Worm (Caenorhabditis elegans) whole organism, L3 larva: ENCODE measurements around the gene D2045.5.

Source experiments
- R02D3.7 ChIP-seq: fragments of 150-350 bp; optimal IDR thresholded peaks from 2 replicates; lab custom pipeline; 2014; ENCODE audit warnings: missing biosample characterization, missing genetic modification characterization
- ZK546.5 ChIP-seq: sonication (generic microtip); optimal IDR thresholded peaks from 2 replicates; lab custom pipeline; 2017; ENCODE audit warnings: missing biosample characterization, missing genetic modification characterization
- aly-2 ChIP-seq: fragments of 150-350 bp; optimal IDR thresholded peaks from 2 replicates; lab custom pipeline; 2014; ENCODE audit warnings: missing biosample characterization, missing genetic modification characterization
- ama-1 ChIP-seq: fragments of 150-350 bp; optimal IDR thresholded peaks from 2 replicates; lab custom pipeline; 2018
- ceh-16 ChIP-seq: sonication (generic microtip); optimal IDR thresholded peaks from 2 replicates; lab custom pipeline; 2017; ENCODE audit warnings: missing biosample characterization, missing genetic modification characterization
- ceh-28 ChIP-seq: fragments of 150-350 bp; optimal IDR thresholded peaks from 2 replicates; lab custom pipeline; 2014; ENCODE audit warnings: missing biosample characterization, missing genetic modification reagents, missing genetic modification characterization
- ceh-82 ChIP-seq: fragments of 150-350 bp; optimal IDR thresholded peaks from 2 replicates; lab custom pipeline; 2014; ENCODE audit warnings: missing biosample characterization, missing genetic modification characterization
- ceh-9 ChIP-seq: sonication (generic microtip); optimal IDR thresholded peaks from 2 replicates; lab custom pipeline; 2018; ENCODE audit warnings: missing biosample characterization, missing genetic modification characterization
- daf-12 ChIP-seq: fragments of 150-350 bp; optimal IDR thresholded peaks from 2 replicates; lab custom pipeline; 2014; ENCODE audit warnings: missing biosample characterization, missing genetic modification reagents, missing genetic modification characterization
- egl-27 ChIP-seq: sonication (generic microtip); optimal IDR thresholded peaks from 4 replicates; lab custom pipeline; 2017; ENCODE audit warnings: missing biosample characterization, missing genetic modification reagents, missing genetic modification characterization
- egl-5 ChIP-seq: fragments of 150-350 bp; optimal IDR thresholded peaks from 2 replicates; lab custom pipeline; 2017; ENCODE audit warnings: missing biosample characterization, missing genetic modification reagents, missing genetic modification characterization, inconsistent platforms
- elt-2 ChIP-seq: sonication (generic microtip); optimal IDR thresholded peaks from 2 replicates; lab custom pipeline; 2016; ENCODE audit warnings: missing genetic modification reagents, mild to moderate bottlenecking, missing genetic modification characterization, missing compliant biosample characterization
- elt-3 ChIP-seq, 3 experiments: fragments of 150-350 bp in 1 of 3; sonication (generic microtip) in 2 of 3; optimal IDR thresholded peaks; 2 replicates in 2 of 3; 4 replicates in 1 of 3; lab custom pipeline; 2014 to 2017; ENCODE audit warnings: missing biosample characterization in 3 of 3, missing genetic modification characterization in 3 of 3
- fkh-10 ChIP-seq: sonication (generic microtip); optimal IDR thresholded peaks from 2 replicates; lab custom pipeline; 2017; ENCODE audit warnings: missing biosample characterization, missing genetic modification reagents, missing genetic modification characterization
- fkh-2 ChIP-seq: fragments of 150-350 bp; optimal IDR thresholded peaks from 2 replicates; lab custom pipeline; 2014; ENCODE audit warnings: missing biosample characterization, missing genetic modification reagents, missing genetic modification characterization
- fos-1 ChIP-seq: fragments of 150-350 bp; optimal IDR thresholded peaks from 2 replicates; lab custom pipeline; 2014; ENCODE audit warnings: missing biosample characterization, missing genetic modification characterization
- hmg-11 ChIP-seq: sonication (generic microtip); optimal IDR thresholded peaks from 2 replicates; lab custom pipeline; 2016; ENCODE audit warnings: missing genetic modification characterization, missing compliant biosample characterization
- jun-1 ChIP-seq: fragments of 150-350 bp; optimal IDR thresholded peaks from 2 replicates; lab custom pipeline; 2014; ENCODE audit warnings: missing biosample characterization, missing genetic modification reagents, missing genetic modification characterization
- lin-15B ChIP-seq: fragments of 150-350 bp; optimal IDR thresholded peaks from 2 replicates; lab custom pipeline; 2014; ENCODE audit warnings: missing biosample characterization, missing genetic modification characterization
- lin-39 ChIP-seq: fragments of 150-350 bp; optimal IDR thresholded peaks from 2 replicates; lab custom pipeline; 2018; ENCODE audit warnings: missing biosample characterization, missing genetic modification reagents, missing genetic modification characterization
- lsy-12 ChIP-seq: sonication (generic microtip); optimal IDR thresholded peaks from 2 replicates; lab custom pipeline; 2016; ENCODE audit warnings: mild to moderate bottlenecking, missing genetic modification characterization, missing compliant biosample characterization
- mdl-1 ChIP-seq: fragments of 150-350 bp; optimal IDR thresholded peaks from 2 replicates; lab custom pipeline; 2014; ENCODE audit warnings: missing biosample characterization, missing genetic modification characterization
- mml-1 ChIP-seq: fragments of 150-350 bp; sonication (generic microtip); optimal IDR thresholded peaks from 3 replicates; lab custom pipeline; 2014; ENCODE audit warnings: missing biosample characterization, missing genetic modification characterization
- nfya-1 ChIP-seq: sonication (generic microtip); optimal IDR thresholded peaks from 2 replicates; lab custom pipeline; 2017; ENCODE audit warnings: missing genetic modification characterization, mild to moderate bottlenecking, missing compliant biosample characterization, antibody characterized with exemption, moderate library complexity; ENCODE audit not compliant: insufficient read depth
- nhr-11 ChIP-seq: fragments of 150-350 bp; optimal IDR thresholded peaks from 2 replicates; lab custom pipeline; 2014; ENCODE audit warnings: missing biosample characterization, missing genetic modification characterization
- nhr-12 ChIP-seq: fragments of 150-350 bp; optimal IDR thresholded peaks from 2 replicates; lab custom pipeline; 2014; ENCODE audit warnings: missing biosample characterization, missing genetic modification characterization
- nhr-25 ChIP-seq: sonication (generic microtip); optimal IDR thresholded peaks from 2 replicates; lab custom pipeline; 2017; ENCODE audit warnings: missing biosample characterization, missing genetic modification characterization
- nhr-28 ChIP-seq: fragments of 150-350 bp; optimal IDR thresholded peaks from 2 replicates; lab custom pipeline; 2014; ENCODE audit warnings: missing biosample characterization, missing genetic modification characterization
- nhr-43 ChIP-seq: sonication (generic microtip); optimal IDR thresholded peaks from 2 replicates; lab custom pipeline; 2016; ENCODE audit warnings: mild to moderate bottlenecking, missing genetic modification characterization, missing compliant biosample characterization; ENCODE audit not compliant: poor library complexity, severe bottlenecking
- nhr-76 ChIP-seq: fragments of 150-350 bp; sonication (generic microtip); optimal IDR thresholded peaks from 5 replicates; lab custom pipeline; 2014; ENCODE audit warnings: missing biosample characterization, missing genetic modification characterization
- nhr-77 ChIP-seq: fragments of 150-350 bp; optimal IDR thresholded peaks from 2 replicates; lab custom pipeline; 2014; ENCODE audit warnings: missing biosample characterization, missing genetic modification characterization
- pha-4 ChIP-seq: fragments of 150-350 bp; optimal IDR thresholded peaks from 2 replicates; lab custom pipeline; 2014; ENCODE audit warnings: missing biosample characterization, missing genetic modification reagents, missing genetic modification characterization
- pqm-1 ChIP-seq: fragments of 150-350 bp; optimal IDR thresholded peaks from 2 replicates; lab custom pipeline; 2017; ENCODE audit warnings: missing biosample characterization, missing genetic modification characterization, inconsistent platforms
- sea-2 ChIP-seq: fragments of 150-350 bp; sonication (generic microtip); optimal IDR thresholded peaks from 4 replicates; lab custom pipeline; 2014; ENCODE audit warnings: missing biosample characterization, missing genetic modification reagents, missing genetic modification characterization
- skn-1 ChIP-seq: fragments of 150-350 bp; optimal IDR thresholded peaks from 2 replicates; lab custom pipeline; 2014; ENCODE audit warnings: missing biosample characterization, missing genetic modification characterization
- snpc-4 ChIP-seq: fragments of 150-350 bp; optimal IDR thresholded peaks from 2 replicates; lab custom pipeline; 2014; ENCODE audit warnings: missing biosample characterization, missing genetic modification characterization
- tbx-2 ChIP-seq: sonication (generic microtip); optimal IDR thresholded peaks from 2 replicates; lab custom pipeline; 2016; ENCODE audit warnings: mild to moderate bottlenecking, missing genetic modification characterization, missing compliant biosample characterization
- unc-39 ChIP-seq: sonication (generic microtip); optimal IDR thresholded peaks from 4 replicates; lab custom pipeline; 2017; ENCODE audit warnings: missing biosample characterization, missing genetic modification characterization
- unc-62 ChIP-seq: fragments of 150-350 bp; sonication (generic microtip); optimal IDR thresholded peaks from 4 replicates; lab custom pipeline; 2014; ENCODE audit warnings: missing biosample characterization, missing genetic modification reagents, missing genetic modification characterization
- zag-1 ChIP-seq: fragments of 150-350 bp; optimal IDR thresholded peaks from 2 replicates; lab custom pipeline; 2014; ENCODE audit warnings: missing biosample characterization, missing genetic modification characterization
- ztf-11 ChIP-seq: fragments of 150-350 bp; optimal IDR thresholded peaks from 2 replicates; lab custom pipeline; 2014; ENCODE audit warnings: missing biosample characterization, missing genetic modification characterization
- ztf-4 ChIP-seq: fragments of 150-350 bp; optimal IDR thresholded peaks from 2 replicates; lab custom pipeline; 2014; ENCODE audit warnings: missing biosample characterization, missing genetic modification characterization

Gene D2045.5

ce11 chrIII:10469574-10470055, at the start of gene D2045.5:
Gene D2045.5, minus strand, starts transcription at chrIII:10469624.
- TF ChIP-seq nhr-28 (tag; lab: Kevin White, UChicago) (no peak), fkh-2 (no peak), tbx-2 (tag; lab: Kevin White, UChicago) (no peak), hmg-11 (tag; lab: Kevin White, UChicago) (no peak), elt-2 (no peak), aly-2 (tag; lab: Kevin White, UChicago) (no peak), nfya-1 (tag; lab: Kevin White, UChicago) (no peak), nhr-25 (tag; lab: Kevin White, UChicago) (no peak), ceh-9 (no peak), nhr-11 (tag; lab: Kevin White, UChicago) (no peak), pha-4 (no peak), nhr-76 (tag; lab: Kevin White, UChicago) (no peak), nhr-43 (tag; lab: Kevin White, UChicago) (no peak), egl-27 (tag; lab: Kevin White, UChicago) (no peak)

ce11 chrIII:10518884-10519283, 49.5 kb upstream of the D2045.5 start:
- TF ChIP-seq pha-4, result no peak
- TF ChIP-seq, all 47 proteins: peak for 0

DNA sequence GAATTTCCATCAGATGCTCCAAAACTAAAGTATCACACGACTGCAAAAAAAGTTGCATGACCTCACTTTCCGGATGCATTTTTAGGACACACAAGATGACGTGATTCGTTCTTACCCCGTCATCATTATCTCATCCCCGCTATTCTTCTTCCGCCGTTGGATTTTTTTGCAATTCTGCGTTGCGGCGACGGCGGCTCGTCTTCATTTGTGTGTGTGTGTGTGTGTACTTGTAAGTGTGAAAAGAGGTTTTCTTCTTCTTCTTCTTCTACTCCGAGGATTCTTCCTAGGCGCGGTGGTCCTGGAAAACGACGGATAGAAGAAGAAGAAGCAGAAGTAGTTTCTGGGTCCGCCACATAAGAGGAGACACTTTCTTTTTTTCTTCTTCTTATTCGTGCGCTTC, 46.3 kb upstream of the D2045.5 start:
- TF ChIP-seq pqm-1 (tag; lab: Kevin White, UChicago) (no peak), nfya-1 (tag; lab: Kevin White, UChicago) (no peak), nhr-43 (tag; lab: Kevin White, UChicago) (no peak), fkh-10 (GFP tag; lab: Kevin White, UChicago) (no peak), ama-1 (lab: Kevin White, UChicago) (no peak), skn-1 (no peak), ceh-9 (no peak), mdl-1 (no peak)

ce11 chrIII:10512570-10512969, 43.1 kb upstream of the D2045.5 start:
- TF ChIP-seq unc-62 (GFP tag; lab: Kevin White, UChicago) (no peak), elt-2 (no peak), ceh-28 (tag; lab: Kevin White, UChicago) (no peak), fkh-10 (GFP tag; lab: Kevin White, UChicago) (peak; percentile 90)
- TF ChIP-seq, all 47 proteins: peak for 1

DNA sequence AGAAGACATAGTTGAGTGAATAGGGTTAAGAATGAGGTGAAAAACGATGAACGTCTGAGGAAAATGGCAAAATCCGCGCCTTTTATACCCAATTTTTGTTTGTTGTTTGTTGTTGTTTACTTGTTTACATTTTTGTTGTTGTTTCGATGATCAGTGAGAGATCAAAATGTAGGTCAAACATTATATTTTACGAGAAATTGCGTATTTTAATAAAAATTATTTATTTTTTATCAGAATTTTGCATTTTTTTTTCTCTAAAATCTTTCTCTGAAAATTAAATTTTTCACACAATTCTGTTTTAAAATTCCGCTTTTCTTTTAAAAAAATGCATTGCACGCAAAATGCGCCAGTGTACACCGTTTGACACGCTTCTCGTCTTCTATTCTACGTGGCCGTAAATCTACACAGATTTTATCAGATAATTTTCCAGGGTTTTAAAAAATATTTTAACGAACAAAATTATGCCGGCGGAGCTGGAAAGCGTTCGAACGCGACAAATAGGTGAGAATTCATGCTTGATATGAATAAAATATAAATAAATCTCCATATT, 37.4 kb upstream of the D2045.5 start, which contains the start of the genes sip-1 and sly-1:
TSS of gene sip-1 (minus strand) at position 103 of the 550 bp plus-strand sequence.
TSS of gene sly-1 (plus strand) at position 360 of the 550 bp plus-strand sequence.
- TF ChIP-seq tbx-2 (tag; lab: Kevin White, UChicago) (peak; percentile 54), ama-1 (lab: Kevin White, UChicago) (no peak), nhr-76 (tag; lab: Kevin White, UChicago) (no peak), ztf-4 (no peak), lsy-12 (tag; lab: Kevin White, UChicago) (no peak), ceh-82 (no peak), lin-15B (tag; lab: Kevin White, UChicago) (peak; percentile 96), hmg-11 (tag; lab: Kevin White, UChicago) (peak; percentile 70), ZK546.5 (tag; lab: Kevin White, UChicago) (no peak), jun-1 (tag; lab: Kevin White, UChicago) (peak; percentile 75), nhr-43 (tag; lab: Kevin White, UChicago) (peak; percentile 59), elt-2 (peak; percentile 43), unc-62 (GFP tag; lab: Kevin White, UChicago) (no peak), aly-2 (tag; lab: Kevin White, UChicago) (no peak), lin-39 (tag; lab: Kevin White, UChicago) (no peak), nhr-28 (tag; lab: Kevin White, UChicago) (no peak), unc-39 (no peak), nhr-12 (no peak), zag-1 (tag; lab: Kevin White, UChicago) (no peak), egl-5 (no peak), fos-1 (tag; lab: Kevin White, UChicago) (no peak), mml-1 (no peak), ztf-11 (no peak), mdl-1 (no peak), daf-12 (no peak), fkh-2 (no peak), egl-27 (tag; lab: Kevin White, UChicago) (no peak), R02D3.7 (tag; lab: Kevin White, UChicago) (peak; percentile 86), nfya-1 (tag; lab: Kevin White, UChicago) (peak; percentile 90), ceh-9 (no peak), snpc-4 (tag; lab: Kevin White, UChicago) (peak; percentile 90), ceh-16 (no peak), sea-2 (no peak), pha-4 (peak; percentile 93), skn-1 (peak; percentile 67), elt-3 (tag; optimal IDR thresholded peaks at IDR 0.05; lab: Kevin White, UChicago) (no peak), pqm-1 (tag; lab: Kevin White, UChicago) (peak; percentile 6), nhr-77 (tag; lab: Kevin White, UChicago) (no peak)
